Worm (Caenorhabditis elegans): ENCODE results near the gene clec-71.
A peak's percentile ranks its signal among the peaks of the same experiment; 100 is the strongest.

clec-71 gene

DNA sequence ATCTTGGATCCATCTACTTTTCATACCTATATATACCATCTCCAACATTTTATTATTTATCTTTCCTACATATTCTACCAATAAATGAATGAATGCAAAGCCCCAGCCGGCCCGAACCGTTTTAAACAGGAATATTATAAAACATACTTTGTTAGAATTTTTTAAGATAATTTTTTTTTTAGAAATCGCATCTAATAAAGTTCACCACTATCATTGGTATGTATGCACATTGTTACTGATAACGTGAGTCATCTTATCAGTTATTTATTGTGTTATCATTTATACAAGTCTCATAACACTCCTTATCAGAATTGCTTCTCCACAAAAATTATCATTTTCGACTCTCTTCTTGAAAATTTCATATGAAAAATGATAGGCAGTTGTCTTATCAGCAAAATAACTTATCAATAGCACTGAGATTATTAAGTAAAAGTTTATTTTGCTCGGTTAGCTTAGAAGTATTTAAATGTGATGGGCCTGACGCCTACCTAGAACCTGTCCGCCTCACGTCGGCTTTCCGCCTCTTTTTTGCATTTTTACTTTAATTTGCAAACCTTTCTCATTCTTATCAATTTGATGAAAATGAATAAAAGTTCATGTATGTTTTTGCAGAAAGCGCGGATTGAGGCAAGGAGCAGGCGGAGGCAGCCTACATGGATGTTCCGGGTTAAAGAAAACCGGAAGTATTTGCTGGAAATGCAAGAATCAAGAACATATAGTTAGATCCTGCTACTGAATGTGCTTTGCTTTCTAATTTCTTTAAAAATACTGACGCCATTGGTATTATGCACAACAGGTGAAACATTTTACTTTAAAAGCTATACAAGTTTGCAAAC lies 37.3 kb upstream of the clec-71 start, which contains the start of gene srz-62:
TSS of gene srz-62 (plus strand) at position 786 of the 836 bp plus-strand sequence.
- no peak for TF ChIP-seq nhr-237 (tag; optimal IDR thresholded peaks at IDR 0.05)
- no peak for TF ChIP-seq ceh-16 (tag; optimal IDR thresholded peaks at IDR 0.05)
- TF ChIP-seq ZK546.5 (tag; optimal IDR thresholded peaks at IDR 0.05): no peak
- no peak for TF ChIP-seq snpc-4 (tag; optimal IDR thresholded peaks at IDR 0.05)
- TF ChIP-seq fos-1 (tag; optimal IDR thresholded peaks at IDR 0.05): peak; percentile 82
- TF ChIP-seq egl-27 (tag; optimal IDR thresholded peaks at IDR 0.05): peak; percentile 92
- peak; percentile 91 for TF ChIP-seq pha-4 (tag; optimal IDR thresholded peaks at IDR 0.05)
- TF ChIP-seq nhr-23 (tag; optimal IDR thresholded peaks at IDR 0.05): no peak
- peak; percentile 98 for TF ChIP-seq jun-1 (tag; optimal IDR thresholded peaks at IDR 0.05)
- TF ChIP-seq ceh-28 (tag; optimal IDR thresholded peaks at IDR 0.05): no peak
- TF ChIP-seq lin-15B (tag; optimal IDR thresholded peaks at IDR 0.05): no peak
- TF ChIP-seq nhr-25 (tag; optimal IDR thresholded peaks at IDR 0.05): no peak
- no peak for TF ChIP-seq fkh-10 (GFP tag; optimal IDR thresholded peaks at IDR 0.05)
- no peak for TF ChIP-seq sea-2 (GFP tag; optimal IDR thresholded peaks at IDR 0.05)
- no peak for TF ChIP-seq nhr-28 (tag; optimal IDR thresholded peaks at IDR 0.05)
- TF ChIP-seq ceh-9 (tag; optimal IDR thresholded peaks at IDR 0.05): no peak
- no peak for TF ChIP-seq unc-62 (GFP tag; optimal IDR thresholded peaks at IDR 0.05)
- TF ChIP-seq eor-1 (tag; optimal IDR thresholded peaks at IDR 0.05): no peak
- peak; percentile 100 for TF ChIP-seq pqm-1 (tag; optimal IDR thresholded peaks at IDR 0.05)
- TF ChIP-seq unc-39 (tag; optimal IDR thresholded peaks at IDR 0.05): no peak
- TF ChIP-seq nhr-11 (tag; optimal IDR thresholded peaks at IDR 0.05): no peak
- no peak for TF ChIP-seq ama-1 (optimal IDR thresholded peaks at IDR 0.05)
- no peak for TF ChIP-seq daf-12 (tag; optimal IDR thresholded peaks at IDR 0.05)
- no peak for TF ChIP-seq nhr-43 (tag; optimal IDR thresholded peaks at IDR 0.05; ENCODE audit: poor library complexity, severe bottlenecking)
- TF ChIP-seq skn-1 (tag; optimal IDR thresholded peaks at IDR 0.05): no peak
- no peak for TF ChIP-seq fkh-2 (tag; optimal IDR thresholded peaks at IDR 0.05)
- TF ChIP-seq lsy-12 (tag; optimal IDR thresholded peaks at IDR 0.05): no peak
- no peak for TF ChIP-seq nhr-12 (tag; optimal IDR thresholded peaks at IDR 0.05)
- TF ChIP-seq elt-3 (tag; optimal IDR thresholded peaks at IDR 0.05): no peak
- no peak for TF ChIP-seq mml-1 (tag; optimal IDR thresholded peaks at IDR 0.05)
- no peak for TF ChIP-seq ztf-11 (tag; optimal IDR thresholded peaks at IDR 0.05)
- no peak for TF ChIP-seq nfya-1 (tag; optimal IDR thresholded peaks at IDR 0.05; ENCODE audit: insufficient read depth)
- TF ChIP-seq tbx-2 (tag; optimal IDR thresholded peaks at IDR 0.05): no peak
- peak; percentile 100 for TF ChIP-seq elt-2 (tag; optimal IDR thresholded peaks at IDR 0.05)
- TF ChIP-seq ceh-82 (tag; optimal IDR thresholded peaks at IDR 0.05): no peak

DNA sequence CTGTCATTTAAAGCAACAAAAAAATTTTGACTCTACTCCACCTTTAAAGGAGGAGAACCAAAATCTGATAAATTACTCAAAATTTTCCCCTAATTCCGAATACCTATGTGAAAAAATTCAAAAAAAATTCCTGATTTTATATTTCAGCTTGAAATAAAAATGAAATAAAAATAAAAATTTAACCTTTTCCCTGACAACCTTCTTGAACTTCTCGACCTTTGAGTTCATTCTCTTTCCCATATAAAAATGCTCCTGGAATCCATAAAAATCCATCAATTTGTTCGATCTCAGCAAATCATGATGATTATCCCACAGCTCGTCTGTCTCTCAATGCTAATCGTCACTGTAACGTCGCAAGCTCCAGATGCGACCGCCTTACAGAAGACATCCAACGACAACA lies 34.3 kb upstream of the clec-71 start, which contains the start of gene F56D6.6:
TSS of gene F56D6.6 (plus strand) at position 301 of the 400 bp plus-strand sequence.
- TF ChIP-seq nhr-12 (tag; optimal IDR thresholded peaks at IDR 0.05) (no peak), nhr-43 (tag; optimal IDR thresholded peaks at IDR 0.05; ENCODE audit: poor library complexity, severe bottlenecking) (no peak), eor-1 (tag; optimal IDR thresholded peaks at IDR 0.05) (no peak), aly-2 (tag; optimal IDR thresholded peaks at IDR 0.05) (no peak), ceh-9 (tag; optimal IDR thresholded peaks at IDR 0.05) (no peak), jun-1 (tag; optimal IDR thresholded peaks at IDR 0.05) (no peak), pqm-1 (tag; optimal IDR thresholded peaks at IDR 0.05) (no peak), ama-1 (optimal IDR thresholded peaks at IDR 0.05) (no peak), lin-15B (tag; optimal IDR thresholded peaks at IDR 0.05) (no peak), elt-1 (tag; optimal IDR thresholded peaks at IDR 0.05) (no peak), snpc-4 (tag; optimal IDR thresholded peaks at IDR 0.05) (no peak), unc-62 (GFP tag; optimal IDR thresholded peaks at IDR 0.05) (no peak), zag-1 (tag; optimal IDR thresholded peaks at IDR 0.05) (no peak), hmg-11 (tag; optimal IDR thresholded peaks at IDR 0.05) (no peak), ceh-16 (tag; optimal IDR thresholded peaks at IDR 0.05) (no peak), ztf-4 (tag; optimal IDR thresholded peaks at IDR 0.05) (no peak)
